Worm (Caenorhabditis elegans) whole organism, young adult: Measurements from ENCODE around the gene gtf-2E2.

ENCODE experiments used
- D2030.7 ChIP-seq: fragments of 200-800 bp; sonication (Bioruptor generic); IDR thresholded peaks from 2 replicates; pipeline ENCODE4 v1.3.6; 2022; ENCODE audit warnings: missing genetic modification reagents, missing genetic modification characterization, missing compliant biosample characterization
- T26A5.8 ChIP-seq: sonication (generic microtip); optimal IDR thresholded peaks from 2 replicates; lab custom pipeline; 2016; ENCODE audit warnings: missing genetic modification characterization, missing compliant biosample characterization
- bed-2 ChIP-seq: fragments of 200-800 bp; sonication (Bioruptor generic); IDR thresholded peaks from 2 replicates; pipeline ENCODE4 v1.3.6; 2022; ENCODE audit warnings: missing genetic modification reagents, missing genetic modification characterization, missing compliant biosample characterization
- madf-8 ChIP-seq: fragments of 200-800 bp; sonication (Bioruptor generic); conservative IDR thresholded peaks from 2 replicates; pipeline ENCODE4 v1.3.6; 2022; ENCODE audit warnings: missing genetic modification reagents, missing genetic modification characterization, missing compliant biosample characterization
- mel-28 ChIP-seq: sonication (generic microtip); optimal IDR thresholded peaks from 2 replicates; lab custom pipeline; 2016; ENCODE audit warnings: borderline replicate concordance, mild to moderate bottlenecking, missing genetic modification characterization, missing compliant biosample characterization
- mes-4 ChIP-seq: sonication (generic microtip); optimal IDR thresholded peaks from 2 replicates; lab custom pipeline; 2016; ENCODE audit warnings: missing genotype, missing genetic modification characterization, missing compliant biosample characterization
- snpc-3.4 ChIP-seq: sonication (generic microtip); optimal IDR thresholded peaks from 2 replicates; lab custom pipeline; 2017; ENCODE audit warnings: missing genetic modification characterization, mild to moderate bottlenecking, missing compliant biosample characterization, antibody characterized with exemption, moderate library complexity, missing genotype, missing genetic modification reagents

gtf-2E2 gene

ce11 chrII:11492843-11493242, 49.5 kb downstream of the gtf-2E2 start, which contains the start of gene hacl-1 (continued):
- TF ChIP-seq D2030.7 (GFP tag; lab: Robert Waterston, UW) (no peak), mel-28 (tag; lab: Kevin White, UChicago) (no peak), snpc-3.4 (tag; lab: Kevin White, UChicago) (no peak), madf-8 (no peak), bed-2 (GFP tag; lab: Robert Waterston, UW) (no peak), T26A5.8 (no peak), mes-4 (tag; lab: Kevin White, UChicago) (no peak)
